Fruit fly (Drosophila melanogaster) whole organism, larva: ENCODE results near the gene Mrtf.

Experiments
- noc ChIP-seq: fragments of 200-800 bp; sonication (Bioruptor generic); optimal IDR thresholded peaks from 3 replicates; lab custom pipeline; 2019; ENCODE audit warnings: missing biosample characterization, mild to moderate bottlenecking, missing genetic modification characterization, moderate library complexity

The Mrtf gene

DNA sequence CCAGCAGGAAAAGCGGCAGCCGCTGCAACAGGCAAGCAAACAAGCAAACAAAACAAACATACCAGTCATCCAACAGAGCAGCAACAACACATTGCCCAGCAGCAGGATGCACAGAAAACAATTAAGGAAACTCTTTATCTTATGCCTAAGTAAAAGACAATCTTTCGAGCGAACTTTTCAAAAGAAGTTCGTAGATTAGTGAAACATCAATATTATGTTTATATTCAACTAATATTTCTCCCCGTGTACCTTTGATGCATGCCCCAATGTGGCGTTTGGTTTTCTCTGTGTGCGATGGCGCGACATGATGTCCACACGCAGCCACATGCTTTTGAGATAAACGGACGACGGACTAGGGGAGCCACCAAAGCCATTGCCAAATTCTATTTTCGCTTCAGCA lies 35.4 kb downstream of the Mrtf start:
- TF ChIP-seq noc (tag; lab: Kevin White, UChicago), result no peak

DNA sequence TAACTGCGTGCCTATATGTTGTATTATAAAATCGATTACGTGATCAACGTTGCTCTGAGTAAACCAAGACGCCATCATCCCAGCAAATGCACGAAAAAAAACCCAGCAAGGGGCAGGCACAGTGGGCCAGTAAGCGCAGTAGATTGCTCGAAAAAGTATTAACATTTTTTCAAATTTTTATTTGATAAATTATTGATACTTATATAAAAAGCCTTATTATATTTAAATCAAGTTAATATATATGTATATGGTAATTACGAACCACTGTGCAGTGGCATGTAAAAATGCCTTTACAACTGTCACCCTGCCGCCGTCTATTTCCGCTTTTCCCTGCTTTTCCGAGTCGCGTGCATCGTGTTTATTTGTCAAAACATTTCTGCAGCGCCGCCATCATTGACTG lies 39.3 kb downstream of the Mrtf start:
- no peak for TF ChIP-seq noc (tag; lab: Kevin White, UChicago)

DNA sequence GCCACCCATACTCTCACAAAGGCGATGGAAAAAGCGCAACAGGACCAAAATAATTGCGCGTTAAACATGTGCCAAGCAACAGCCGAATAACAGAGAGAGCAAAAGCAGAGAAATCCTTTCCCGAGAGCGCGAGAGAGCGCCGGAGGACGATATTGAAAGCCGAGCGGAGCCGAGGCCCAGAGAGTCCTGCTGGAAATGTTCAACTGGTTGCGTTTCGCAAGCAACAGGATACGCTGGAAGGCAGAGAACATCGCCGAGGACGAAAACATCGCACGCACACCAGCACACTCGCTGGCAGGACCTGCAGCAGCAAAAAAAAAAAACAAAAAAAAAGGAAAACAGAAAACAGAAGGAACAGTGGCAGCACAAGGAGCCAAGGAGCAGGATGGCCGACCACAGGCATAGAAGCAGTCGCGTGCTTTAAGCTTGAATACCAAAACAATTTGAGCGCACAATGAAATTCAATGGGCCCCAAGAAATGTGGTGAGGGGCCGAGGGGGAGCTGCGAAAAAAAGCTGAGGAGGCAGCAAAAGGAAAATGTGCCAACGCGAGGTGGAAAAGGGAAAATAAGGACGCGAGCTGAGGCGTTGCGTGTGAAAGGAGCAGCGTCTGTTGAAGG lies 53.6 kb downstream of the Mrtf start:
- TF ChIP-seq noc (tag; lab: Kevin White, UChicago), result no peak

DNA sequence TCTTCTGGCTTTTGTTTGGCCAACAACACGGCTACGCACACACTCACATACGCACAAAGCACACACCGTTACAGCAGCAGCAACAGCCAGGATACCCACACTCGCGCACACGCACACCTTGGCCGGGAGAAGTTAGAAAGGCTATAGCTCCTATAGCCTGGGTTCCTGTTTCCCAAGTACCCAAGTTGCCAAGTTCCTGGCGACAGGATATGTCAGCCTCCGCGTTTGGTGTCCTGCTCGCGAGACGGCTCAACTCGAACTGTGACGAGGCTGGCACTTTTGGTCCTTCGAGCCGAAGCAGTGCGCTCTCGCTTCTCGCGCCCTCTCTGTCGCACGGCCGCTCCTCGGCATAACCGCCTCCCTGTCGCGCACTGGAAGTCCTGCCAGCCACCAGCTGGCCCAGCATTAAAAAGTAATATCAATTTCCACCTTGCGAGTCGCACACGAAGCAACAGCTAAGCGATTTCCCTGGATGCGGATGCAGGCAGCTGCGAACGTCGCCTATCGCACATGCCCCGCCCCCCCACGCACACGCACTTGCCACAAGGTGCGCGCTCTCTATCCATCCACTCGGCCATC lies 54.8 kb downstream of the Mrtf start, which contains the start of gene Fife:
Fife (minus strand) TSS at position 229 of the 579 bp plus-strand sequence.
- TF ChIP-seq noc (tag; lab: Kevin White, UChicago), result no peak

DNA sequence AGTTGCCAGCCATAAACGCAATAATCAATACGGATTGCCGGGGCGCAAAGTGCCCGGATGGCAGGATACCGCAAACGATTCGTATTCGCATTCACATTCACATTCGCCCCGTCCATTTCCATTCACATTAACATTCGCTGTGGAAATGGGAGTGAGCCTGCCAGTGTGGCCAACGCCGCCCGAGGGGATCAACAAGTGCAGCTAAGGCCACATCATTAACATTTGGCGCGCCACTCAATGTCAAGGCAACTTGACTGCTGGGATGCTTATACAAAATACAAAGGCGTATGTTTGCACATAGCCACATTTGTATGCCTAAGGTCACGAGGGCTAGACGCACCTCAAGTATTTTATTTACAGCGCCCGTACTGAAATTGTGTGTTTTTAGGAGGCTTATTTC lies 63.9 kb downstream of the Mrtf start:
- TF ChIP-seq noc (tag; lab: Kevin White, UChicago), result no peak
